Worm (Caenorhabditis elegans) whole organism, L1 larva: ENCODE results near the gene F14F3.4.

Source experiments
- C04F5.9 ChIP-seq: sonication (generic microtip); optimal IDR thresholded peaks from 2 replicates; lab custom pipeline; 2016; ENCODE audit warnings: missing genetic modification characterization, missing compliant biosample characterization
- C16A3.4 ChIP-seq: fragments of 150-350 bp; optimal IDR thresholded peaks from 2 replicates; lab custom pipeline; 2014; ENCODE audit warnings: missing biosample characterization, missing genetic modification characterization
- ama-1 ChIP-seq: fragments of 150-350 bp; optimal IDR thresholded peaks from 2 replicates; lab custom pipeline; 2014
- efl-3 ChIP-seq: fragments of 200-800 bp; sonication (Bioruptor generic); optimal IDR thresholded peaks from 2 replicates; lab custom pipeline; 2018; ENCODE audit warnings: mild to moderate bottlenecking, missing genetic modification characterization, missing compliant biosample characterization
- egl-27 ChIP-seq, 2 experiments: fragments of 150-350 bp in 1 of 2; sonication (generic microtip); optimal IDR thresholded peaks; 3 replicates each; lab custom pipeline; 2017 to 2018; ENCODE audit warnings: missing biosample characterization in 2 of 2, missing genetic modification characterization in 2 of 2, missing genetic modification reagents in 2 of 2
- fos-1 ChIP-seq: fragments of 150-350 bp; optimal IDR thresholded peaks from 2 replicates; lab custom pipeline; 2014; ENCODE audit warnings: missing biosample characterization, missing genetic modification characterization
- lin-13 ChIP-seq: fragments of 150-350 bp; optimal IDR thresholded peaks from 2 replicates; lab custom pipeline; 2014; ENCODE audit warnings: missing biosample characterization, missing genetic modification reagents, missing genetic modification characterization
- pqm-1 ChIP-seq: sonication (generic microtip); optimal IDR thresholded peaks from 3 replicates; lab custom pipeline; 2017; ENCODE audit warnings: missing biosample characterization, missing genetic modification characterization
- skn-1 ChIP-seq: fragments of 150-350 bp; optimal IDR thresholded peaks from 2 replicates; lab custom pipeline; 2014; ENCODE audit warnings: missing biosample characterization, missing genetic modification characterization
- unc-130 ChIP-seq: fragments of 150-350 bp; optimal IDR thresholded peaks from 2 replicates; lab custom pipeline; 2017; ENCODE audit warnings: missing biosample characterization, missing genetic modification characterization, inconsistent platforms
- unc-86 ChIP-seq: sonication (generic microtip); optimal IDR thresholded peaks from 2 replicates; lab custom pipeline; 2016; ENCODE audit warnings: missing genetic modification characterization, missing compliant biosample characterization
- ztf-4 ChIP-seq: fragments of 150-350 bp; optimal IDR thresholded peaks from 2 replicates; lab custom pipeline; 2014; ENCODE audit warnings: missing biosample characterization, missing genetic modification characterization

DNA sequence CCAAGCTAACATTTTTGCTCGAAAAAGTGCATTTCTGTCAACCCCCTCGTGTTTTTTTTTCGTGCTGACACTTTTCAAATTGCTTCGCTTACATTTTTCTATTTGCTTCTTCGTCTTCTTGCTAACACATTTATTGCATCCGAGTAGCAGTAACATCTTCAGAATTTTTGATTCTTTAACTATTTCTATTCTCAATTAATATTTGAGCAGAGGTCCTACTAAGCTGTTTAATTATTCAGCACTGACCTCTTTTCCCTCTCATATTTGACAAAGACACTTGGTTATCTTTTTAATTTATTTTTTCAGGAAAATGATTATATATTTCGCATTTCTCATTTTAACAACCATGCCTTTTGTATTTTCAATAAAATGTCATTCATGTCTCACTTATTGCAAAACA, 24.5 kb upstream of the F14F3.4 start, which contains the start of gene F59F5.5:
- no peak for TF ChIP-seq efl-3 (GFP tag; lab: Kevin White, UChicago)
- TF ChIP-seq egl-27 (tag; optimal IDR thresholded peaks at IDR 0.05; lab: Kevin White, UChicago), result no peak
- no peak for TF ChIP-seq ama-1 (lab: Kevin White, UChicago)
- no peak for TF ChIP-seq pqm-1 (tag; lab: Kevin White, UChicago)
- TF ChIP-seq C04F5.9 (tag; lab: Kevin White, UChicago), result no peak
- TF ChIP-seq lin-13 (GFP tag; lab: Kevin White, UChicago), result no peak
- no peak for TF ChIP-seq C16A3.4 (tag; lab: Kevin White, UChicago)
- no peak for TF ChIP-seq ztf-4 (tag; lab: Kevin White, UChicago)
- no peak for TF ChIP-seq fos-1 (tag; lab: Kevin White, UChicago)
- no peak for TF ChIP-seq skn-1 (tag; lab: Kevin White, UChicago)
- no peak for TF ChIP-seq unc-86 (tag; lab: Kevin White, UChicago)
- no peak for TF ChIP-seq unc-130 (tag; lab: Kevin White, UChicago)
